Worm (Caenorhabditis elegans): ENCODE results near the gene chil-6.

DNA sequence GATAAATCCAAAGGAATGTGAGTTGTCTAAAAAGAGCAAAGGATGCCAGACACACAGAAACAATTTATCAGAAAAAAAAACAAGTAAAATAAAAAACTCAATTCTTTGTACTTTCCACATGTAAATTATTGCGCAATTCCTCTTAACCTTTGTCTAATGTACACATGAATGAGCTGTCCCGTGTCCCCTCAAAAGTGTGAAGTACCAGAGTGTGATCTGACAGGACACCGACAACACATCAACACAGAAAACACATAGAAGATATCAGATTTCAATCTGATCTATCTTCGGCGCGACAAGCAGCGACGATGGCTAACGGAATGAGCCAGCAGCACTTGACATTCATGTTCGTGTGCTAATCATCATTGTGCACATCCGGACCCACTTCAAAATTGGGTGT lies 29.2 kb downstream of the chil-6 start:
- TF ChIP-seq flt-1 (GFP tag; IDR thresholded peaks at IDR 0.05), result no peak
- TF ChIP-seq ama-1 (optimal IDR thresholded peaks at IDR 0.05), result no peak
- no peak for TF ChIP-seq hmbx-1 (tag; optimal IDR thresholded peaks at IDR 0.05)
